Worm (Caenorhabditis elegans) whole organism, L2 larva: ENCODE measurements around the gene idhg-1.

Experiments used
- R02D3.7 ChIP-seq: fragments of 150-350 bp; optimal IDR thresholded peaks from 2 replicates; lab custom pipeline; 2014; ENCODE audit warnings: missing biosample characterization, missing genetic modification characterization
- Y55F3AM.14 ChIP-seq: fragments of 200-800 bp; sonication (Bioruptor generic); optimal IDR thresholded peaks from 2 replicates; lab custom pipeline; 2018; ENCODE audit warnings: mild to moderate bottlenecking, missing genetic modification characterization, missing compliant biosample characterization
- ZK546.5 ChIP-seq: sonication (generic microtip); optimal IDR thresholded peaks from 2 replicates; lab custom pipeline; 2017; ENCODE audit warnings: missing biosample characterization, missing genetic modification characterization
- ama-1 ChIP-seq: fragments of 150-350 bp; optimal IDR thresholded peaks from 2 replicates; lab custom pipeline; 2018; ENCODE audit warnings: inconsistent platforms
- blmp-1 ChIP-seq: sonication (generic microtip); optimal IDR thresholded peaks from 2 replicates; lab custom pipeline; 2017; ENCODE audit warnings: missing genetic modification characterization, mild to moderate bottlenecking, missing compliant biosample characterization, antibody characterized with exemption, moderate library complexity; ENCODE audit not compliant: insufficient read depth
- dmd-4 ChIP-seq: sonication (generic microtip); optimal IDR thresholded peaks from 2 replicates; lab custom pipeline; 2017; ENCODE audit warnings: missing biosample characterization, missing genetic modification characterization
- elt-3 ChIP-seq: sonication (generic microtip); optimal IDR thresholded peaks from 2 replicates; lab custom pipeline; 2017; ENCODE audit warnings: missing biosample characterization, missing genetic modification characterization
- lin-39 ChIP-seq: fragments of 150-350 bp; optimal IDR thresholded peaks from 2 replicates; lab custom pipeline; 2014; ENCODE audit warnings: missing biosample characterization, missing genetic modification reagents, missing genetic modification characterization
- nhr-10 ChIP-seq: sonication (generic microtip); optimal IDR thresholded peaks from 2 replicates; lab custom pipeline; 2017; ENCODE audit warnings: missing biosample characterization, missing genetic modification characterization
- nhr-11 ChIP-seq: fragments of 150-350 bp; optimal IDR thresholded peaks from 2 replicates; lab custom pipeline; 2014; ENCODE audit warnings: missing biosample characterization, missing genetic modification characterization
- nhr-12 ChIP-seq: fragments of 150-350 bp; optimal IDR thresholded peaks from 2 replicates; lab custom pipeline; 2014; ENCODE audit warnings: missing biosample characterization, missing genetic modification characterization
- nhr-21 ChIP-seq: fragments of 150-350 bp; optimal IDR thresholded peaks from 2 replicates; lab custom pipeline; 2014; ENCODE audit warnings: missing biosample characterization, missing genetic modification characterization
- snpc-4 ChIP-seq: fragments of 150-350 bp; optimal IDR thresholded peaks from 2 replicates; lab custom pipeline; 2014; ENCODE audit warnings: missing biosample characterization, missing genetic modification characterization

DNA sequence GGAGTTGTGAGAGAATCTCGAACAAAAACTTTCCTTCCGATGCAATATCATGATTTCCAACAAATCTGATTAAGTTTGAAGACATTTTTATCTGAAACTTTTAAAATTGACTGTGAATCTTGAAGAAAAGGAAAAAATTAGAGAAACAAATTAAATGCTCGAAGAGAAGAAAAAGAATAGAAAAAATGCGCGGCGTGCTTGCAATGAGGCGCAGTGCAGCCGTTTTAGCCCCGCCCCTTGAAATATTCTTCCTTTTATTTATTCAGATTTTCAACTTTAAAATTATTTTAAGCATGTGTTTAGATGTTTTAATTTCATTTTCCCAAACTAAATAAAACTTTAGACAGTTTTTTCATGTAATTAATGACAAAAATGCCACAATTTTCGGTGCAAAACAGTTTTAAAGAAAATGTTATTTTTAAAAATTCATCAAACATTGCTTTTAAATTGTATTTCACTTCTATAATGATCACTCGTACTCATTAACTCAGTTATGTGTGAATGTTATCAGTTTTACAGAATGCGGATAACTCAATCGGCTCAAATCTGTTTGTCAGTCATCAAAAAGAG lies 26.1 kb upstream of the idhg-1 start, which contains the start of the genes mrps-34 and cisd-3.1:
- no peak for TF ChIP-seq snpc-4 (tag; lab: Kevin White, UChicago)
- no peak for TF ChIP-seq Y55F3AM.14 (GFP tag; lab: Kevin White, UChicago)
- no peak for TF ChIP-seq ZK546.5 (tag; lab: Kevin White, UChicago)
- no peak for TF ChIP-seq blmp-1 (tag; lab: Kevin White, UChicago)
- TF ChIP-seq elt-3 (tag; lab: Kevin White, UChicago) = no peak
- no peak for TF ChIP-seq lin-39 (tag; lab: Kevin White, UChicago)
- TF ChIP-seq nhr-21 = no peak
- TF ChIP-seq nhr-10 (tag; lab: Kevin White, UChicago) = no peak
- no peak for TF ChIP-seq R02D3.7
- TF ChIP-seq nhr-12 (tag; lab: Kevin White, UChicago) = no peak
- TF ChIP-seq ama-1 (lab: Kevin White, UChicago) = no peak
- no peak for TF ChIP-seq nhr-11 (tag; lab: Kevin White, UChicago)
- no peak for TF ChIP-seq dmd-4
